Fruit fly (Drosophila melanogaster): ENCODE measurements around the gene naz.

Gene naz

DNA sequence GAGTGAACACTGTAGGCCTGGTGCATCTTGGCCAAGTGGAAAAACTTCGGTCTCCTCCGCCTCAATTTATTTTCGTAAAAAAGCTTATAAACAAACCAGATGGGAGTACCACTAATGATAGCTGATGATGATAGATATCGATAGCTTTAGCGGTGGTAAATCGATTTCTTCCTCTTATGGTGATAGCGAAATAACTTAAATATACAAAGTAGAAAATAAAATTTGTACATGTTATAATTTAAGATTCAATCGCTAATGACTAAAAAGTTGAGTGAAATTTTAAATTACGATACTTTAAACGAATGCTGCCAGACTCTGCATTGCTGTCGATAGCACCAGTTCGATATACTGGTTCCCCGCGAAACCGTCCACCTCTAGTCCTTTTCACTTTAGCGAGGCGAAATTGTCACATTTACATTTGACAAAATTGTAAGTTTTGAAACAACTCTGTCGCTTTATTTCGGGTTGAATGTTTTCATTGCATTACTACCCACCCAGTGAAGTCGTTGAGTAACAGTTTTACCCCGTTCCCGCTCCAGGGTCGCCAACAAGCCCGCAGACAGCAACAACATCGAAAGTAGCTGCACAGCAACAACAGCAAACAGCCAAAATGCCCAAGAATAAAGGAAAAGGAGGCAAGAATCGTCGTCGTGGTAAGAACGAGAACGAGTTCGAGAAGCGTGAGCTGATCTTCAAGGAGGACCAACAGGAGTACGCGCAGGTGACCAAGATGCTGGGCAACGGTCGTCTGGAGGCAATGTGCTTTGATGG, 54.2 kb downstream of the naz start, which contains the start of the genes Vps39 and eIF1A (continued):
- no peak for TF ChIP-seq CG5180 (GFP tag; optimal IDR thresholded peaks at IDR 0.05)
- TF ChIP-seq run (tag; optimal IDR thresholded peaks at IDR 0.05) = no peak
- TF ChIP-seq CG18764 (GFP tag; optimal IDR thresholded peaks at IDR 0.05) = no peak
- no peak for TF ChIP-seq Hr3 (GFP tag; optimal IDR thresholded peaks at IDR 0.05)
- peak; percentile 41 for TF ChIP-seq CG15696 (tag; optimal IDR thresholded peaks at IDR 0.05)
- peak; percentile 46 for TF ChIP-seq CG9817 (tag; optimal IDR thresholded peaks at IDR 0.05)
- TF ChIP-seq Ets65A (GFP tag) = peak; percentile 88
- no peak for TF ChIP-seq dati (GFP tag; IDR thresholded peaks at IDR 0.05)
- TF ChIP-seq CG2678 (tag; optimal IDR thresholded peaks at IDR 0.05) = no peak
- TF ChIP-seq CG17568 (GFP tag; optimal IDR thresholded peaks at IDR 0.05) = no peak
- no peak for TF ChIP-seq CG14014 (GFP tag; IDR thresholded peaks at IDR 0.05)
- no peak for TF ChIP-seq CG1832 (GFP tag; optimal IDR thresholded peaks at IDR 0.05)
- TF ChIP-seq CG12769 (tag; optimal IDR thresholded peaks at IDR 0.05) = no peak
- TF ChIP-seq GATAe (GFP tag; conservative IDR thresholded peaks at IDR 0.05) = no peak
- TF ChIP-seq gt (GFP tag; IDR thresholded peaks at IDR 0.05) = no peak
- TF ChIP-seq CG3407 (GFP tag; optimal IDR thresholded peaks at IDR 0.05) = no peak
- TF ChIP-seq Dip3 (GFP tag; optimal IDR thresholded peaks at IDR 0.05) = peak; percentile 21
- 0 out of 3 replicates have a peak, but pooled peaks have one; percentile 21 for TF ChIP-seq Aef1 (GFP tag; IDR thresholded peaks at IDR 0.05)
- TF ChIP-seq vvl (GFP tag; IDR thresholded peaks at IDR 0.05) = no peak
- TF ChIP-seq CG10321 (GFP tag; IDR thresholded peaks at IDR 0.05) = no peak
- no peak for TF ChIP-seq lbe (GFP tag; optimal IDR thresholded peaks at IDR 0.05)
- TF ChIP-seq Pdp1 (GFP tag; optimal IDR thresholded peaks at IDR 0.05) = peak in 1 of 2 experiments; percentile 38
- TF ChIP-seq CG8765 (GFP tag; IDR thresholded peaks at IDR 0.05) = no peak
- TF ChIP-seq CG12104 (GFP tag; optimal IDR thresholded peaks at IDR 0.05) = no peak
- peak; percentile 10 for TF ChIP-seq B-H2 (GFP tag; optimal IDR thresholded peaks at IDR 0.05)
- TF ChIP-seq CG6854 (GFP tag; optimal IDR thresholded peaks at IDR 0.05) = no peak
- TF ChIP-seq CG1792 (GFP tag; optimal IDR thresholded peaks at IDR 0.05) = no peak
- peak; percentile 30; the same call in 1 of the 2 replicates for TF ChIP-seq Rfx (GFP tag; IDR thresholded peaks at IDR 0.05)
- no peak for TF ChIP-seq chm (GFP tag; IDR thresholded peaks at IDR 0.05)
- no peak for TF ChIP-seq Ptx1 (GFP tag; IDR thresholded peaks at IDR 0.05)
- TF ChIP-seq nerfin-1 (tag; optimal IDR thresholded peaks at IDR 0.05) = no peak
- TF ChIP-seq CG33557 (GFP tag; optimal IDR thresholded peaks at IDR 0.05) = no peak
- TF ChIP-seq so (GFP tag; IDR thresholded peaks at IDR 0.05) = 0 out of 3 replicates have a peak, but pooled peaks have one; percentile 14
- no peak for TF ChIP-seq Hsf (GFP tag; optimal IDR thresholded peaks at IDR 0.05)
- TF ChIP-seq sens (GFP tag) = peak; percentile 94
- no peak for TF ChIP-seq kah (GFP tag; optimal IDR thresholded peaks at IDR 0.05)
- TF ChIP-seq HmgZ (tag; optimal IDR thresholded peaks at IDR 0.05) = peak; percentile 59
- peak; percentile 17 for TF ChIP-seq CG13775 (GFP tag; optimal IDR thresholded peaks at IDR 0.05)
- TF ChIP-seq CG1647 (GFP tag; optimal IDR thresholded peaks at IDR 0.05) = no peak
- TF ChIP-seq CG34422 (GFP tag; IDR thresholded peaks at IDR 0.05) = no peak
- no peak for TF ChIP-seq salm (tag; optimal IDR thresholded peaks at IDR 0.05)
- TF ChIP-seq her (GFP tag; optimal IDR thresholded peaks at IDR 0.05) = no peak
- peak; percentile 67 for TF ChIP-seq CG14710 (tag; optimal IDR thresholded peaks at IDR 0.05)
- no peak for TF ChIP-seq wor (GFP tag; IDR thresholded peaks at IDR 0.05)
- no peak for TF ChIP-seq CG30431 (GFP tag; optimal IDR thresholded peaks at IDR 0.05)
- TF ChIP-seq CG31365 (tag; optimal IDR thresholded peaks at IDR 0.05) = peak; percentile 16
- TF ChIP-seq BtbVII (GFP tag; optimal IDR thresholded peaks at IDR 0.05) = no peak

Data from whole organism, embryonic.